Worm (Caenorhabditis elegans): ENCODE results near the gene cdgs-1.

DNA sequence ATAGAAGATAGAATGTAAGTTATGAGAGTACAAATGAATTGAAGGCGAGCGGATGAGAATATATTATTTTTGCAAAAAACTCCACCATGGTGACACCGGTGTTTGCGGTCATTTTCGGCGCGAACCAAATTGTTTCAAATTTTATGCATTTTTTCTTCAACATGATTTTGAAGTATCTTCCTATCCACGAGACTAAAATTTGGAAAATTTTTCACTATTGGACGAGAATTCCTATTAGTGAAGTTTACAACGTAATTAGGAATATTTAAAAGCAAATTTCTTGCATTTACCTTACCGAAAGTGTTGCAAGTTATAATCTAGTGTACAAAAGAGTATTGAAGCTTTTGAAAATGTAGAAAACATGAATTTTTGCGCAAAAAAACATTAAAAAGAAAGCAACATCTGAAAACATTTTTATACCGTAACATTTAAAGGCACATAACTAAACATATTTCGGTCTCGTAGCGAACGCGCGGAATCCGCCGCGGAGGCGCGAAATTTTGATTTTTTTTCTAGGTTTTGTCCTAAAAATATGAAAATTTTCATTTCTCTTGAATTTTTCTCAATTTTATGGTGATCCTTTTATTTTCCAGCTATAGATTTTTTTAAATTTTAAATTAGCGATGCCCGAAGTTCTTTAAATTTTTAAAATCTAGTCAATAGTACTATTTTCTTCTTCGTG lies 19.0 kb downstream of the cdgs-1 start, which contains the start of gene sgo-1:
- no peak for TF ChIP-seq unc-3 (GFP tag; conservative IDR thresholded peaks at IDR 0.05)
- no peak for TF ChIP-seq unc-3 (tag; optimal IDR thresholded peaks at IDR 0.05)
- TF ChIP-seq ceh-14 (tag; optimal IDR thresholded peaks at IDR 0.05): no peak
- TF ChIP-seq ama-1 (optimal IDR thresholded peaks at IDR 0.05): no peak
- TF ChIP-seq nfya-1 (tag; optimal IDR thresholded peaks at IDR 0.05): no peak
- no peak for TF ChIP-seq unc-86 (tag; optimal IDR thresholded peaks at IDR 0.05)
- TF ChIP-seq ceh-45 (GFP tag; IDR thresholded peaks at IDR 0.05): no peak
- TF ChIP-seq hlh-13 (GFP tag; optimal IDR thresholded peaks at IDR 0.05): no peak
- no peak for TF ChIP-seq ets-4 (tag; optimal IDR thresholded peaks at IDR 0.05)
- no peak for TF ChIP-seq nhr-232 (tag; optimal IDR thresholded peaks at IDR 0.05)
- no peak for TF ChIP-seq hlh-8 (tag; optimal IDR thresholded peaks at IDR 0.05)

All from whole organism, late embryonic.